Fruit fly (Drosophila melanogaster) whole organism, embryonic: ENCODE results near the gene CG10337.

ENCODE experiments used
- ATbp ChIP-seq: fragments of 200-800 bp; sonication (Bioruptor generic); optimal IDR thresholded peaks from 2 replicates; lab custom pipeline; 2017; ENCODE audit warnings: missing biosample characterization, mild to moderate bottlenecking, missing genetic modification characterization, missing genetic modification reagents
- Adf1 ChIP-seq: fragments of 200-800 bp; sonication (Bioruptor generic); IDR thresholded peaks from 2 replicates; pipeline ENCODE4 v1.3.6; 2022; ENCODE audit warnings: missing biosample characterization, missing genetic modification characterization
- Aef1 ChIP-seq: fragments of 200-800 bp; sonication (Bioruptor generic); IDR thresholded peaks from 3 replicates; pipeline ENCODE4 v1.3.6; 2022; ENCODE audit warnings: missing biosample characterization, missing genetic modification characterization
- Atf6 ChIP-seq: fragments of 200-800 bp; sonication (Bioruptor generic); IDR thresholded peaks from 2 replicates; pipeline ENCODE4 v1.3.6; 2022; ENCODE audit warnings: missing biosample characterization, missing genetic modification characterization
- BEAF-32 ChIP-seq: fragments of 200-800 bp; sonication (Bioruptor generic); optimal IDR thresholded peaks from 3 replicates; lab custom pipeline; 2017; ENCODE audit warnings: missing biosample characterization, missing genetic modification characterization, mild to moderate bottlenecking, moderate library complexity, missing genetic modification reagents
- Bdp1 ChIP-seq: fragments of 200-800 bp; sonication (Bioruptor generic); optimal IDR thresholded peaks from 3 replicates; lab custom pipeline; 2016; ENCODE audit warnings: missing biosample characterization, missing genetic modification characterization
- CG10274 ChIP-seq: fragments of 200-800 bp; sonication (Bioruptor generic); optimal IDR thresholded peaks from 3 replicates; lab custom pipeline; 2017; ENCODE audit warnings: missing biosample characterization, mild to moderate bottlenecking, missing genetic modification characterization
- CG11456 ChIP-seq: fragments of 200-800 bp; sonication (Bioruptor generic); IDR thresholded peaks from 3 replicates; pipeline ENCODE4 v1.3.6; 2022; ENCODE audit warnings: missing biosample characterization, missing genetic modification characterization
- CG13296 ChIP-seq: fragments of 200-800 bp; sonication (Bioruptor generic); optimal IDR thresholded peaks from 3 replicates; lab custom pipeline; 2018; ENCODE audit warnings: missing biosample characterization, mild to moderate bottlenecking, missing genetic modification characterization
- CG15479 ChIP-seq: fragments of 200-800 bp; sonication (Bioruptor generic); optimal IDR thresholded peaks from 3 replicates; lab custom pipeline; 2019; ENCODE audit warnings: missing biosample characterization, mild to moderate bottlenecking, missing genetic modification characterization, moderate library complexity
- CG1603 ChIP-seq: fragments of 200-800 bp; sonication (Bioruptor generic); optimal IDR thresholded peaks from 2 replicates; lab custom pipeline; 2019; ENCODE audit warnings: missing biosample characterization, mild to moderate bottlenecking, missing genetic modification characterization, moderate library complexity
- CG32767 ChIP-seq: fragments of 200-800 bp; sonication (Bioruptor generic); IDR thresholded peaks from 2 replicates; pipeline ENCODE4 v1.3.6; 2022; ENCODE audit warnings: missing biosample characterization, missing genetic modification characterization
- CG33557 ChIP-seq: fragments of 200-800 bp; sonication (Bioruptor generic); optimal IDR thresholded peaks from 2 replicates; lab custom pipeline; 2019; ENCODE audit warnings: missing biosample characterization, mild to moderate bottlenecking, missing genetic modification characterization, moderate library complexity
- CG3847 ChIP-seq: fragments of 200-800 bp; sonication (Bioruptor generic); IDR thresholded peaks from 2 replicates; pipeline ENCODE4 v1.3.6; 2022; ENCODE audit warnings: missing biosample characterization, missing genetic modification characterization
- CG6175 ChIP-seq: fragments of 200-800 bp; sonication (Bioruptor generic); IDR thresholded peaks from 3 replicates; pipeline ENCODE4 v1.3.6; 2022; ENCODE audit warnings: missing biosample characterization, missing genetic modification characterization
- CG7372 ChIP-seq: fragments of 200-800 bp; sonication (Bioruptor generic); IDR thresholded peaks from 2 replicates; pipeline ENCODE4 v1.3.6; 2022; ENCODE audit warnings: missing biosample characterization, missing genetic modification characterization
- CG8478 ChIP-seq: fragments of >200 bp; optimal IDR thresholded peaks from 2 replicates; lab custom pipeline; 2018
- CG9727 ChIP-seq: fragments of 200-800 bp; sonication (Bioruptor generic); optimal IDR thresholded peaks from 3 replicates; lab custom pipeline; 2017; ENCODE audit warnings: missing biosample characterization, mild to moderate bottlenecking, missing genetic modification characterization
- CG9876 ChIP-seq: fragments of 200-800 bp; sonication (Bioruptor generic); optimal IDR thresholded peaks from 2 replicates; lab custom pipeline; 2016; ENCODE audit warnings: missing biosample characterization, missing genetic modification characterization
- Chrac-16 ChIP-seq: fragments of 200-800 bp; sonication (Bioruptor generic); optimal IDR thresholded peaks from 3 replicates; lab custom pipeline; 2016; ENCODE audit warnings: missing biosample characterization, missing genetic modification characterization
- Hand ChIP-seq: fragments of 200-800 bp; sonication (Bioruptor generic); optimal IDR thresholded peaks from 2 replicates; lab custom pipeline; 2017; ENCODE audit warnings: mild to moderate bottlenecking, missing biosample characterization, missing genetic modification reagents, missing genetic modification characterization
- Hr51 ChIP-seq, 2 experiments: fragments of 200-800 bp; sonication (Bioruptor generic); optimal IDR thresholded peaks; 2 replicates in 1 of 2; 3 replicates in 1 of 2; lab custom pipeline; 2016 to 2018; ENCODE audit warnings: missing biosample characterization in 2 of 2, missing genetic modification characterization in 2 of 2, mild to moderate bottlenecking in 1 of 2, moderate library complexity in 1 of 2
- Hsf ChIP-seq: fragments of 200-800 bp; sonication (Bioruptor generic); optimal IDR thresholded peaks from 3 replicates; lab custom pipeline; 2016; ENCODE audit warnings: missing biosample characterization, missing genetic modification characterization
- Meics ChIP-seq: fragments of 200-800 bp; sonication (Bioruptor generic); optimal IDR thresholded peaks from 2 replicates; lab custom pipeline; 2017; ENCODE audit warnings: missing biosample characterization, mild to moderate bottlenecking, missing genetic modification characterization
- Opbp ChIP-seq: fragments of 200-800 bp; sonication (Bioruptor generic); IDR thresholded peaks from 3 replicates; pipeline ENCODE4 v1.3.6; 2022; ENCODE audit warnings: missing biosample characterization, missing genetic modification characterization; ENCODE audit not compliant: partially characterized antibody
- Rfx ChIP-seq: fragments of 200-800 bp; sonication (Bioruptor generic); IDR thresholded peaks from 2 replicates; pipeline ENCODE4 v1.3.6; 2022; ENCODE audit warnings: missing biosample characterization, missing genetic modification characterization
- cg ChIP-seq: fragments of 200-800 bp; sonication (Bioruptor generic); optimal IDR thresholded peaks from 3 replicates; lab custom pipeline; 2019; ENCODE audit warnings: missing biosample characterization, mild to moderate bottlenecking, missing genetic modification characterization, moderate library complexity
- chinmo ChIP-seq: fragments of 200-800 bp; sonication (Bioruptor generic); IDR thresholded peaks from 4 replicates; pipeline ENCODE4 v1.3.6; 2022; ENCODE audit warnings: missing biosample characterization, missing genetic modification characterization; ENCODE audit not compliant: partially characterized antibody
- chm ChIP-seq: fragments of 200-800 bp; sonication (Bioruptor generic); IDR thresholded peaks from 2 replicates; pipeline ENCODE4 v1.3.6; 2022; ENCODE audit warnings: missing biosample characterization, missing genetic modification characterization
- crp ChIP-seq, 2 experiments: fragments of 200-800 bp; sonication (Bioruptor generic); optimal IDR thresholded peaks; 2 replicates in 1 of 2; 3 replicates in 1 of 2; lab custom pipeline; 2017; ENCODE audit warnings: missing biosample characterization in 2 of 2, missing genetic modification characterization in 2 of 2, mild to moderate bottlenecking in 1 of 2, moderate library complexity in 1 of 2
- cwo ChIP-seq: fragments of 200-800 bp; sonication (Bioruptor generic); optimal IDR thresholded peaks from 3 replicates; lab custom pipeline; 2017; ENCODE audit warnings: missing biosample characterization, missing genetic modification characterization, mild to moderate bottlenecking, moderate library complexity, missing genetic modification reagents
- ewg ChIP-seq: fragments of 200-800 bp; sonication (Bioruptor generic); optimal IDR thresholded peaks from 3 replicates; lab custom pipeline; 2017; ENCODE audit warnings: mild to moderate bottlenecking, missing biosample characterization, missing genetic modification reagents, missing genetic modification characterization
- fd64A ChIP-seq: fragments of 200-800 bp; sonication (Bioruptor generic); optimal IDR thresholded peaks from 3 replicates; lab custom pipeline; 2018; ENCODE audit warnings: missing biosample characterization, mild to moderate bottlenecking, missing genetic modification characterization
- hbn ChIP-seq: fragments of 200-800 bp; sonication (Bioruptor generic); IDR thresholded peaks from 2 replicates; pipeline ENCODE4 v1.3.6; 2022; ENCODE audit warnings: missing biosample characterization, missing genetic modification characterization; ENCODE audit not compliant: partially characterized antibody
- insv ChIP-seq, 2 experiments: fragments of 200-800 bp; sonication (Bioruptor generic); optimal IDR thresholded peaks; 3 replicates each; lab custom pipeline; 2016 to 2018; ENCODE audit warnings: missing biosample characterization in 2 of 2, missing genetic modification characterization in 2 of 2
- inv ChIP-seq: fragments of 200-800 bp; sonication (Bioruptor generic); IDR thresholded peaks from 2 replicates; pipeline ENCODE4 v1.3.6; 2022; ENCODE audit warnings: missing biosample characterization, missing genetic modification characterization; ENCODE audit not compliant: partially characterized antibody
- jigr1 ChIP-seq: fragments of 200-800 bp; sonication (Bioruptor generic); IDR thresholded peaks from 3 replicates; pipeline ENCODE4 v1.3.6; 2022; ENCODE audit warnings: missing biosample characterization, missing genetic modification characterization
- jumu ChIP-seq: fragments of 200-800 bp; sonication (Bioruptor generic); optimal IDR thresholded peaks from 3 replicates; lab custom pipeline; 2016; ENCODE audit warnings: missing biosample characterization, missing genetic modification characterization
- luna ChIP-seq: fragments of 200-800 bp; sonication (Bioruptor generic); optimal IDR thresholded peaks from 2 replicates; lab custom pipeline; 2016; ENCODE audit warnings: missing biosample characterization, missing genetic modification characterization
- nmo ChIP-seq: fragments of 200-800 bp; sonication (Bioruptor generic); optimal IDR thresholded peaks from 2 replicates; lab custom pipeline; 2018; ENCODE audit warnings: missing biosample characterization, mild to moderate bottlenecking, missing genetic modification characterization, moderate library complexity
- onecut ChIP-seq: fragments of 200-800 bp; sonication (Bioruptor generic); IDR thresholded peaks from 2 replicates; pipeline ENCODE4 v1.3.6; 2022; ENCODE audit warnings: missing biosample characterization, missing genetic modification characterization
- sim ChIP-seq: fragments of 200-800 bp; sonication (Bioruptor generic); IDR thresholded peaks from 2 replicates; pipeline ENCODE4 v1.3.6; 2022; ENCODE audit warnings: missing biosample characterization, missing genetic modification characterization
- slbo ChIP-seq: fragments of 200-800 bp; sonication (Bioruptor generic); IDR thresholded peaks from 2 replicates; pipeline ENCODE4 v1.3.6; 2022; ENCODE audit warnings: missing biosample characterization, missing genetic modification characterization
- sug ChIP-seq: fragments of 200-800 bp; optimal IDR thresholded peaks from 2 replicates; lab custom pipeline; 2019; ENCODE audit warnings: missing biosample characterization, mild to moderate bottlenecking, missing genetic modification characterization, moderate library complexity
- tna ChIP-seq: fragments of 200-800 bp; sonication (Bioruptor generic); IDR thresholded peaks from 2 replicates; pipeline ENCODE4 v1.3.6; 2022; ENCODE audit warnings: missing biosample characterization, missing genetic modification characterization; ENCODE audit not compliant: partially characterized antibody
- unc-4 ChIP-seq: fragments of 200-800 bp; sonication (Bioruptor generic); IDR thresholded peaks from 2 replicates; pipeline ENCODE4 v1.3.6; 2022; ENCODE audit warnings: missing biosample characterization, missing genetic modification characterization; ENCODE audit not compliant: partially characterized antibody
- vfl ChIP-seq: fragments of 200-800 bp; sonication (Bioruptor generic); optimal IDR thresholded peaks from 2 replicates; lab custom pipeline; 2016; ENCODE audit warnings: missing biosample characterization, missing genetic modification characterization
- vvl ChIP-seq: fragments of 200-800 bp; sonication (Bioruptor generic); IDR thresholded peaks from 2 replicates; pipeline ENCODE4 v1.3.6; 2022; ENCODE audit warnings: missing biosample characterization, missing genetic modification characterization
- wek ChIP-seq: fragments of 200-800 bp; sonication (Bioruptor generic); optimal IDR thresholded peaks from 3 replicates; lab custom pipeline; 2018; ENCODE audit warnings: missing biosample characterization, mild to moderate bottlenecking, missing genetic modification characterization, moderate library complexity

CG10337 gene

dm6 chr2L:19574959-19575625, 28.3 kb upstream of the CG10337 start (continued):
- TF ChIP-seq CG11456 (GFP tag; lab: Robert Waterston, UW) (no peak), tna (GFP tag; lab: Robert Waterston, UW) (peak; percentile 39; the same call in 1 of the 2 replicates), wek (GFP tag; lab: Kevin White, UChicago) (no peak), inv (GFP tag; lab: Robert Waterston, UW) (peak; percentile 27; the same call in 1 of the 2 replicates), sug (tag; lab: Kevin White, UChicago) (no peak), ewg (peak; percentile 85), CG9727 (GFP tag; lab: Kevin White, UChicago) (no peak), nmo (GFP tag; lab: Kevin White, UChicago) (no peak), chm (GFP tag; lab: Robert Waterston, UW) (no peak), CG13296 (GFP tag; lab: Kevin White, UChicago) (no peak), jumu (GFP tag; lab: Kevin White, UChicago) (no peak), Hsf (GFP tag; lab: Kevin White, UChicago) (no peak), vfl (no peak), onecut (GFP tag; lab: Robert Waterston, UW) (no peak), hbn (GFP tag; lab: Robert Waterston, UW) (peak; percentile 25; the same call in 1 of the 2 replicates), CG3847 (GFP tag; lab: Robert Waterston, UW) (no peak), insv (GFP tag; optimal IDR thresholded peaks at IDR 0.05; lab: Kevin White, UChicago) (peak in 1 of 2 experiments; percentile 94), Rfx (GFP tag; lab: Robert Waterston, UW) (no peak), CG32767 (peak; percentile 58; the same call in 1 of the 2 replicates), CG10274 (no peak), Meics (no peak), CG7372 (no peak), Adf1 (GFP tag; lab: Robert Waterston, UW) (peak; percentile 69; the same call in 1 of the 2 replicates), CG9876 (GFP tag; lab: Kevin White, UChicago) (no peak), CG33557 (GFP tag; lab: Kevin White, UChicago) (no peak), fd64A (GFP tag; lab: Kevin White, UChicago) (no peak), Opbp (GFP tag; lab: Robert Waterston, UW) (peak; percentile 61; the same call in 1 of the 3 replicates), slbo (GFP tag; lab: Robert Waterston, UW) (no peak), cg (GFP tag; lab: Kevin White, UChicago) (peak; percentile 98), sim (GFP tag; lab: Robert Waterston, UW) (no peak), BEAF-32 (GFP tag; lab: Kevin White, UChicago) (no peak), cwo (GFP tag; lab: Kevin White, UChicago) (no peak), crp (GFP tag; optimal IDR thresholded peaks at IDR 0.05; lab: Kevin White, UChicago) (no peak), Hand (GFP tag; lab: Kevin White, UChicago) (no peak), Hr51 (GFP tag; optimal IDR thresholded peaks at IDR 0.05; lab: Kevin White, UChicago) (no peak), luna (GFP tag; lab: Kevin White, UChicago) (no peak), Bdp1 (no peak), CG8478 (peak; percentile 91), vvl (GFP tag; lab: Robert Waterston, UW) (no peak), unc-4 (GFP tag; lab: Robert Waterston, UW) (0 out of 2 replicates have a peak, but pooled peaks have one; percentile 28), chinmo (peak; percentile 100), CG15479 (GFP tag; lab: Kevin White, UChicago) (no peak), Aef1 (GFP tag; lab: Robert Waterston, UW) (peak; percentile 85), ATbp (GFP tag; lab: Kevin White, UChicago) (peak; percentile 3), jigr1 (GFP tag; lab: Robert Waterston, UW) (no peak), CG1603 (tag; lab: Kevin White, UChicago) (no peak), CG6175 (GFP tag; lab: Robert Waterston, UW) (peak; percentile 96), Chrac-16 (GFP tag; lab: Kevin White, UChicago) (no peak), Atf6 (GFP tag; lab: Robert Waterston, UW) (no peak)
